Worm (Caenorhabditis elegans) whole organism, L1 larva: Measurements from ENCODE around the gene F29B9.5.

Experiments used
- aha-1 ChIP-seq: fragments of 150-350 bp; optimal IDR thresholded peaks from 2 replicates; lab custom pipeline; 2014; ENCODE audit warnings: missing biosample characterization, missing genetic modification characterization
- aly-2 ChIP-seq: fragments of 150-350 bp; optimal IDR thresholded peaks from 2 replicates; lab custom pipeline; 2014; ENCODE audit warnings: missing biosample characterization, missing genetic modification characterization
- ama-1 ChIP-seq: fragments of 150-350 bp; optimal IDR thresholded peaks from 2 replicates; lab custom pipeline; 2014
- ceh-82 ChIP-seq, 3 experiments: fragments of 150-350 bp in 1 of 3; sonication (generic microtip) in 2 of 3; optimal IDR thresholded peaks; 2 replicates each; lab custom pipeline; 2014 to 2017; ENCODE audit warnings: missing biosample characterization in 3 of 3, missing genetic modification characterization in 3 of 3
- ces-1 ChIP-seq: fragments of 150-350 bp; optimal IDR thresholded peaks from 2 replicates; lab custom pipeline; 2014; ENCODE audit warnings: missing biosample characterization, missing genetic modification reagents, missing genetic modification characterization
- egl-27 ChIP-seq, 2 experiments: fragments of 150-350 bp in 1 of 2; sonication (generic microtip); optimal IDR thresholded peaks; 3 replicates each; lab custom pipeline; 2017 to 2018; ENCODE audit warnings: missing biosample characterization in 2 of 2, missing genetic modification characterization in 2 of 2, missing genetic modification reagents in 2 of 2
- elt-2 ChIP-seq: sonication (generic microtip); optimal IDR thresholded peaks from 2 replicates; lab custom pipeline; 2016; ENCODE audit warnings: missing genetic modification characterization, mild to moderate bottlenecking, inconsistent platforms, missing compliant biosample characterization, missing genetic modification reagents
- fkh-4 ChIP-seq: sonication (generic microtip); optimal IDR thresholded peaks from 2 replicates; lab custom pipeline; 2016; ENCODE audit warnings: missing compliant biosample characterization, missing genetic modification characterization, borderline replicate concordance
- lin-35 ChIP-seq, 2 experiments: fragments of 150-350 bp; optimal IDR thresholded peaks; 2 replicates each; lab custom pipeline; 2014; ENCODE audit warnings: missing biosample characterization in 2 of 2, missing genetic modification characterization in 2 of 2, missing genetic modification reagents in 2 of 2
- nhr-237 ChIP-seq: fragments of 150-350 bp; optimal IDR thresholded peaks from 2 replicates; lab custom pipeline; 2014; ENCODE audit warnings: missing biosample characterization, missing genetic modification characterization
- nhr-77 ChIP-seq: fragments of 150-350 bp; optimal IDR thresholded peaks from 2 replicates; lab custom pipeline; 2014; ENCODE audit warnings: missing biosample characterization, missing genetic modification characterization
- snpc-4 ChIP-seq: fragments of 150-350 bp; optimal IDR thresholded peaks from 2 replicates; lab custom pipeline; 2014; ENCODE audit warnings: missing biosample characterization, missing genetic modification characterization
- zag-1 ChIP-seq: fragments of 150-350 bp; optimal IDR thresholded peaks from 2 replicates; lab custom pipeline; 2014; ENCODE audit warnings: missing biosample characterization, missing genetic modification characterization

DNA sequence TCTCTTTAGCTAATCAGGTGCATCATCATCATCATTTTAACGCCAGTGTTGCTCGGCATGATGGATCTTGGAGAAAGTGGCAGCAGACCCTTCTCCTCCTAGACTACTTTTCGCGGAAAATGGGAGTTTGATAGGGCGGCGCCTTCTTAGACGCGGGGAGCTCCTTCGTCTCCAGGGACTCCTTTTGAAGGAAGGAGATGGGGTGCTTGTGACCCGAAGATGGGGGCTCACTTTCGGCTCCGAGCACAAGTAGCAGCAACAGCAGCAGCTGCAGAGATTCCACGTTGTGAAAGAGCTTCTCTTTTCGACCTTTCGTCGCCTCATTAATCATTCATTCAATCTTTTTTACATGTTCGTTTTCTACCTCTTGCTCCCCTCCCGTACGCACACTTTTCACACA, 15.2 kb downstream of the F29B9.5 start:
- TF ChIP-seq nhr-237 (tag; lab: Kevin White, UChicago) (no peak), snpc-4 (tag; lab: Kevin White, UChicago) (no peak), ceh-82 (tag; optimal IDR thresholded peaks at IDR 0.05; lab: Kevin White, UChicago) (peak in 1 of 3 experiments; percentile 2), lin-35 (GFP tag; optimal IDR thresholded peaks at IDR 0.05; lab: Kevin White, UChicago) (no peak), ama-1 (no peak), egl-27 (tag; optimal IDR thresholded peaks at IDR 0.05; lab: Kevin White, UChicago) (no peak), aha-1 (tag; lab: Kevin White, UChicago) (no peak), elt-2 (tag; lab: Kevin White, UChicago) (no peak), zag-1 (tag; lab: Kevin White, UChicago) (no peak), aly-2 (tag; lab: Kevin White, UChicago) (no peak), ces-1 (GFP tag; lab: Kevin White, UChicago) (no peak), nhr-77 (tag; lab: Kevin White, UChicago) (no peak), fkh-4 (tag; lab: Kevin White, UChicago) (no peak)
